Fruit fly (Drosophila melanogaster) whole organism, embryonic: ENCODE results near the gene CG32298.
A peak's percentile ranks its signal among the peaks of the same experiment; 100 is the strongest.

ENCODE experiments used
- Awh ChIP-seq: fragments of 200-800 bp; sonication (Bioruptor generic); IDR thresholded peaks from 2 replicates; pipeline ENCODE4, ENCODE4 v1.3.6; 2022; ENCODE audit warnings: missing biosample characterization, missing genetic modification characterization
- Blimp-1 ChIP-seq: fragments of 200-800 bp; sonication (Bioruptor generic); optimal IDR thresholded peaks from 3 replicates; lab custom pipeline; 2018; ENCODE audit warnings: missing biosample characterization, missing genetic modification characterization, mild to moderate bottlenecking, moderate library complexity, missing genetic modification reagents
- CG11504 ChIP-seq: fragments of 200-800 bp; sonication (Bioruptor generic); optimal IDR thresholded peaks from 3 replicates; lab custom pipeline; 2019; ENCODE audit warnings: missing biosample characterization, mild to moderate bottlenecking, missing genetic modification characterization, moderate library complexity
- CG11723 ChIP-seq: fragments of 200-800 bp; sonication (Bioruptor generic); optimal IDR thresholded peaks from 2 replicates; lab custom pipeline; 2017; ENCODE audit warnings: missing biosample characterization, mild to moderate bottlenecking, missing genetic modification characterization
- CG12219 ChIP-seq: fragments of 200-800 bp; sonication (Bioruptor generic); optimal IDR thresholded peaks from 3 replicates; lab custom pipeline; 2018; ENCODE audit warnings: missing biosample characterization, mild to moderate bottlenecking, missing genetic modification characterization
- CG13296 ChIP-seq: fragments of 200-800 bp; sonication (Bioruptor generic); optimal IDR thresholded peaks from 3 replicates; lab custom pipeline; 2018; ENCODE audit warnings: missing biosample characterization, mild to moderate bottlenecking, missing genetic modification characterization
- CG14050 ChIP-seq: fragments of 200-800 bp; sonication (Bioruptor generic); IDR thresholded peaks from 3 replicates; pipeline ENCODE4 v1.3.6; 2022; ENCODE audit warnings: missing biosample characterization, missing genetic modification characterization
- CG14667 ChIP-seq: fragments of 200-800 bp; sonication (Bioruptor generic); IDR thresholded peaks from 2 replicates; pipeline ENCODE4 v1.3.6; 2022; ENCODE audit warnings: missing biosample characterization, missing genetic modification characterization
- CG17186 ChIP-seq: fragments of 200-800 bp; sonication (Bioruptor generic); optimal IDR thresholded peaks from 3 replicates; lab custom pipeline; 2017; ENCODE audit warnings: missing biosample characterization, missing genetic modification reagents, missing genetic modification characterization
- CG17361 ChIP-seq: fragments of 200-800 bp; sonication (Bioruptor generic); IDR thresholded peaks from 3 replicates; pipeline ENCODE4 v1.3.6; 2022; ENCODE audit warnings: missing biosample characterization, missing genetic modification characterization
- CG17385 ChIP-seq: fragments of 200-800 bp; sonication (Bioruptor generic); optimal IDR thresholded peaks from 3 replicates; lab custom pipeline; 2018; ENCODE audit warnings: missing biosample characterization, mild to moderate bottlenecking, missing genetic modification characterization
- CG18011 ChIP-seq: fragments of 200-800 bp; sonication (Bioruptor generic); optimal IDR thresholded peaks from 2 replicates; lab custom pipeline; 2017; ENCODE audit warnings: missing biosample characterization, missing genetic modification characterization, mild to moderate bottlenecking, moderate library complexity, missing genotype
- CG2199 ChIP-seq: fragments of 200-800 bp; sonication (Bioruptor generic); IDR thresholded peaks from 3 replicates; pipeline ENCODE4 v1.3.6; 2022; ENCODE audit warnings: missing biosample characterization, missing genetic modification characterization
- CG2875 ChIP-seq: fragments of 200-800 bp; sonication (Bioruptor generic); optimal IDR thresholded peaks from 2 replicates; lab custom pipeline; 2017; ENCODE audit warnings: missing biosample characterization, mild to moderate bottlenecking, missing genetic modification characterization, missing genetic modification reagents
- CG30403 ChIP-seq: fragments of 200-800 bp; sonication (Bioruptor generic); optimal IDR thresholded peaks from 3 replicates; lab custom pipeline; 2016; ENCODE audit warnings: missing biosample characterization, missing genetic modification characterization
- CG31224 ChIP-seq: fragments of 200-800 bp; sonication (Bioruptor generic); IDR thresholded peaks from 2 replicates; pipeline ENCODE4 v1.3.6; 2022; ENCODE audit warnings: missing biosample characterization, missing genetic modification characterization
- CG31365 ChIP-seq: fragments of 200-800 bp; sonication (Bioruptor generic); optimal IDR thresholded peaks from 2 replicates; lab custom pipeline; 2018; ENCODE audit warnings: missing biosample characterization, mild to moderate bottlenecking, missing genetic modification characterization
- CG32767 ChIP-seq: fragments of 200-800 bp; sonication (Bioruptor generic); IDR thresholded peaks from 2 replicates; pipeline ENCODE4 v1.3.6; 2022; ENCODE audit warnings: missing biosample characterization, missing genetic modification characterization
- CG4617 ChIP-seq: fragments of 200-800 bp; sonication (Bioruptor generic); optimal IDR thresholded peaks from 3 replicates; lab custom pipeline; 2016; ENCODE audit warnings: missing biosample characterization, missing genetic modification characterization, borderline replicate concordance
- CG6683 ChIP-seq: fragments of 200-800 bp; sonication (Bioruptor generic); optimal IDR thresholded peaks from 2 replicates; lab custom pipeline; 2017; ENCODE audit warnings: missing biosample characterization, mild to moderate bottlenecking, missing genetic modification characterization, missing genetic modification reagents
- CG7839 ChIP-seq: fragments of 200-800 bp; sonication (Bioruptor generic); optimal IDR thresholded peaks from 3 replicates; lab custom pipeline; 2018; ENCODE audit warnings: missing biosample characterization, mild to moderate bottlenecking, missing genetic modification characterization, moderate library complexity
- CG9727 ChIP-seq: fragments of 200-800 bp; sonication (Bioruptor generic); optimal IDR thresholded peaks from 3 replicates; lab custom pipeline; 2017; ENCODE audit warnings: missing biosample characterization, mild to moderate bottlenecking, missing genetic modification characterization
- Eip74EF ChIP-seq, 2 experiments: fragments of 200-800 bp in 1 of 2; fragments of >200 bp in 1 of 2; sonication (Bioruptor generic) in 1 of 2; optimal IDR thresholded peaks; 2 replicates each; lab custom pipeline; 2017 to 2019; ENCODE audit warnings: missing biosample characterization in 2 of 2, missing genetic modification characterization in 2 of 2, mild to moderate bottlenecking in 1 of 2, moderate library complexity in 1 of 2
- H15 ChIP-seq: fragments of 200-800 bp; sonication (Bioruptor generic); IDR thresholded peaks from 3 replicates; pipeline ENCODE4 v1.3.6; 2022; ENCODE audit warnings: missing biosample characterization, missing genetic modification characterization
- HHEX ChIP-seq: fragments of 200-800 bp; sonication (Bioruptor generic); optimal IDR thresholded peaks from 3 replicates; lab custom pipeline; 2017; ENCODE audit warnings: missing biosample characterization, mild to moderate bottlenecking, missing genetic modification characterization, missing genetic modification reagents
- HmgD ChIP-seq: fragments of 200-800 bp; sonication (Bioruptor generic); optimal IDR thresholded peaks from 3 replicates; lab custom pipeline; 2016; ENCODE audit warnings: missing biosample characterization, missing genetic modification characterization
- Lim3 ChIP-seq: fragments of 200-800 bp; sonication (Bioruptor generic); IDR thresholded peaks from 2 replicates; pipeline ENCODE4 v1.3.6; 2022; ENCODE audit warnings: missing biosample characterization, missing genetic modification characterization
- Lpt ChIP-seq: fragments of >200 bp; optimal IDR thresholded peaks from 2 replicates; lab custom pipeline; 2018; ENCODE audit warnings: missing biosample characterization, missing genetic modification characterization
- Mes4 ChIP-seq: fragments of 200-800 bp; sonication (Bioruptor generic); optimal IDR thresholded peaks from 2 replicates; lab custom pipeline; 2016; ENCODE audit warnings: missing biosample characterization, missing genetic modification characterization
- Nf-YC ChIP-seq: fragments of 200-800 bp; optimal IDR thresholded peaks from 3 replicates; lab custom pipeline; 2019; ENCODE audit warnings: missing biosample characterization, mild to moderate bottlenecking, missing genetic modification characterization, moderate library complexity
- Opbp ChIP-seq: fragments of 200-800 bp; sonication (Bioruptor generic); IDR thresholded peaks from 3 replicates; pipeline ENCODE4 v1.3.6; 2022; ENCODE audit warnings: missing biosample characterization, missing genetic modification characterization; ENCODE audit not compliant: partially characterized antibody
- Pdp1 ChIP-seq, 2 experiments: fragments of 200-800 bp; sonication (Bioruptor generic); optimal IDR thresholded peaks; 3 replicates each; lab custom pipeline; 2016; ENCODE audit warnings: missing biosample characterization in 2 of 2, missing genetic modification characterization in 2 of 2, mild to moderate bottlenecking in 1 of 2, moderate library complexity in 1 of 2
- Side ChIP-seq: fragments of 200-800 bp; sonication (Bioruptor generic); optimal IDR thresholded peaks from 2 replicates; lab custom pipeline; 2016; ENCODE audit warnings: missing biosample characterization, missing genetic modification characterization
- abd-A ChIP-seq: fragments of 200-800 bp; sonication (Bioruptor generic); optimal IDR thresholded peaks from 3 replicates; lab custom pipeline; 2019; ENCODE audit warnings: missing biosample characterization, mild to moderate bottlenecking, missing genetic modification characterization, moderate library complexity
- ac ChIP-seq: fragments of 200-800 bp; sonication (Bioruptor generic); optimal IDR thresholded peaks from 3 replicates; lab custom pipeline; 2017; ENCODE audit warnings: missing biosample characterization, mild to moderate bottlenecking, missing genetic modification characterization
- ara ChIP-seq: fragments of 200-800 bp; sonication (Bioruptor generic); IDR thresholded peaks from 2 replicates; pipeline ENCODE4 v1.3.6; 2022; ENCODE audit warnings: missing biosample characterization, missing genetic modification characterization
- bbx ChIP-seq: fragments of 200-800 bp; sonication (Bioruptor generic); IDR thresholded peaks from 2 replicates; pipeline ENCODE4 v1.3.6; 2022; ENCODE audit warnings: missing biosample characterization, missing genetic modification characterization; ENCODE audit not compliant: partially characterized antibody
- chif ChIP-seq, 2 experiments: fragments of 200-800 bp; sonication (Bioruptor generic); optimal IDR thresholded peaks; 3 replicates each; lab custom pipeline; 2016; ENCODE audit warnings: missing biosample characterization in 2 of 2, missing genetic modification characterization in 2 of 2
- jing ChIP-seq: fragments of 200-800 bp; sonication (Bioruptor generic); optimal IDR thresholded peaks from 2 replicates; lab custom pipeline; 2018; ENCODE audit warnings: missing biosample characterization, mild to moderate bottlenecking, missing genetic modification characterization
- kni ChIP-seq: fragments of 200-800 bp; sonication (Bioruptor generic); optimal IDR thresholded peaks from 3 replicates; lab custom pipeline; 2017; ENCODE audit warnings: mild to moderate bottlenecking, missing biosample characterization, missing genetic modification reagents, missing genetic modification characterization
- nmo ChIP-seq: fragments of 200-800 bp; sonication (Bioruptor generic); optimal IDR thresholded peaks from 2 replicates; lab custom pipeline; 2018; ENCODE audit warnings: missing biosample characterization, mild to moderate bottlenecking, missing genetic modification characterization, moderate library complexity
- oc ChIP-seq: fragments of 200-800 bp; sonication (Bioruptor generic); optimal IDR thresholded peaks from 2 replicates; lab custom pipeline; 2018; ENCODE audit warnings: missing biosample characterization, mild to moderate bottlenecking, missing genetic modification characterization, moderate library complexity
- pita ChIP-seq: fragments of 200-800 bp; sonication (Bioruptor generic); optimal IDR thresholded peaks from 2 replicates; lab custom pipeline; 2017; ENCODE audit warnings: missing biosample characterization, mild to moderate bottlenecking, missing genetic modification characterization
- row ChIP-seq: fragments of 200-800 bp; sonication (Bioruptor generic); IDR thresholded peaks from 3 replicates; pipeline ENCODE4 v1.3.6; 2022; ENCODE audit warnings: missing biosample characterization, missing genetic modification characterization
- sens-2 ChIP-seq: fragments of 200-800 bp; sonication (Bioruptor generic); IDR thresholded peaks from 2 replicates; pipeline ENCODE4 v1.3.6; 2022; ENCODE audit warnings: missing biosample characterization, missing genetic modification characterization
- trh ChIP-seq: fragments of 200-800 bp; sonication (Bioruptor generic); optimal IDR thresholded peaks from 2 replicates; lab custom pipeline; 2016; ENCODE audit warnings: missing biosample characterization, missing genetic modification characterization
- vvl ChIP-seq: fragments of 200-800 bp; sonication (Bioruptor generic); IDR thresholded peaks from 2 replicates; pipeline ENCODE4 v1.3.6; 2022; ENCODE audit warnings: missing biosample characterization, missing genetic modification characterization
- z ChIP-seq: fragments of 200-800 bp; sonication (Bioruptor generic); IDR thresholded peaks from 3 replicates; pipeline ENCODE4 v1.3.6; 2022; ENCODE audit warnings: missing biosample characterization, missing genetic modification characterization
- zf30C ChIP-seq: fragments of 200-800 bp; sonication (Bioruptor generic); optimal IDR thresholded peaks from 3 replicates; lab custom pipeline; 2018; ENCODE audit warnings: missing biosample characterization, mild to moderate bottlenecking, missing genetic modification characterization

The CG32298 gene

DNA sequence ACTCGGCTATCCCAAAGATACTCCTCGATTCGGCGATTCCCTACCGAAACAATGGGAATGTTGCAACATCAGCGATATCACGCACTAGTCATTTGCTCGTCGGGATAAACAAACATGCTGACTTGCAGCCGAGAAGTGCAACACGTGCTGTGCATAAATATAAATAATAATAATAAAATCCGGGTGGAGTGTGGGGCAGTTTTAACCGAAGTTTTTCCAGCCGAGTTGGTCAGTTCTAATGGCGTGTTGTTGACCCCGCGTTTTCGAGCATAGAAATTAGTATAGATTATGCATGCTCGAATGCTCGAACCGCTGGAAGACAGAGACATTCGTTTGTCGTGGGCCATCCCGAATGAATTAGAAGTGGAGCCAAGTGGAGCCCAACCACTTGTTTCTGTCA lies 7.8 kb upstream of the CG32298 start:
- TF ChIP-seq CG7839 (tag; lab: Kevin White, UChicago) (no peak), vvl (peak; percentile 64; the same call in 1 of the 2 replicates), CG31224 (GFP tag; lab: Robert Waterston, UW) (no peak), Mes4 (GFP tag; lab: Kevin White, UChicago) (no peak), abd-A (tag; lab: Kevin White, UChicago) (peak; percentile 7), H15 (0 out of 3 replicates have a peak, but pooled peaks have one; percentile 40), CG9727 (GFP tag; lab: Kevin White, UChicago) (no peak), kni (GFP tag; lab: Kevin White, UChicago) (peak; percentile 65), Eip74EF (GFP tag; optimal IDR thresholded peaks at IDR 0.05; lab: Kevin White, UChicago) (peak in 1 of 2 experiments; percentile 37), CG2199 (GFP tag; lab: Robert Waterston, UW) (0 out of 3 replicates have a peak, but pooled peaks have one; percentile 42), chif (GFP tag; optimal IDR thresholded peaks at IDR 0.05; lab: Kevin White, UChicago) (no peak)

dm6 chr3L:2397571-2398187 lies 6.9 kb upstream of the CG32298 start:
- TF ChIP-seq trh (GFP tag; lab: Kevin White, UChicago): no peak
- no peak for TF ChIP-seq Lpt (GFP tag; lab: Kevin White, UChicago)
- TF ChIP-seq CG30403 (GFP tag; lab: Kevin White, UChicago): no peak
- TF ChIP-seq Lim3 (GFP tag; lab: Robert Waterston, UW): no peak
- peak; percentile 97 for TF ChIP-seq Blimp-1 (GFP tag; lab: Kevin White, UChicago)
- peak in 1 of 2 experiments; percentile 14 for TF ChIP-seq Pdp1 (GFP tag; optimal IDR thresholded peaks at IDR 0.05; lab: Kevin White, UChicago)
- TF ChIP-seq bbx (GFP tag; lab: Robert Waterston, UW): no peak
- TF ChIP-seq CG17385 (GFP tag; lab: Kevin White, UChicago): no peak
- no peak for TF ChIP-seq CG13296 (GFP tag; lab: Kevin White, UChicago)
- no peak for TF ChIP-seq zf30C (GFP tag; lab: Kevin White, UChicago)
- TF ChIP-seq CG18011 (GFP tag; lab: Kevin White, UChicago): no peak
- TF ChIP-seq Awh (GFP tag; lab: Robert Waterston, UW): peak; percentile 73
- peak; percentile 34 for TF ChIP-seq oc (tag; lab: Kevin White, UChicago)
- TF ChIP-seq CG6683 (GFP tag; lab: Kevin White, UChicago): no peak
- no peak for TF ChIP-seq z
- no peak for TF ChIP-seq CG4617 (GFP tag; lab: Kevin White, UChicago)
- no peak for TF ChIP-seq pita
- no peak for TF ChIP-seq CG14667 (GFP tag; lab: Robert Waterston, UW)
- no peak for TF ChIP-seq HHEX (GFP tag; lab: Kevin White, UChicago)
- TF ChIP-seq jing: no peak
- no peak for TF ChIP-seq CG11723
- TF ChIP-seq CG14050 (GFP tag; lab: Robert Waterston, UW): no peak
- no peak for TF ChIP-seq CG17361 (GFP tag; lab: Robert Waterston, UW)
- TF ChIP-seq CG32767: no peak
- no peak for TF ChIP-seq CG17186 (GFP tag; lab: Kevin White, UChicago)
- no peak for TF ChIP-seq HmgD (GFP tag; lab: Kevin White, UChicago)
- no peak for TF ChIP-seq sens-2 (GFP tag; lab: Robert Waterston, UW)
- no peak for TF ChIP-seq CG12219 (GFP tag; lab: Kevin White, UChicago)
- TF ChIP-seq CG2875 (GFP tag; lab: Kevin White, UChicago): no peak
- TF ChIP-seq CG11504 (tag; lab: Kevin White, UChicago): no peak
- TF ChIP-seq ac: no peak
- no peak for TF ChIP-seq ara (GFP tag; lab: Robert Waterston, UW)
- TF ChIP-seq Side (GFP tag; lab: Kevin White, UChicago): no peak
- TF ChIP-seq Nf-YC (tag; lab: Kevin White, UChicago): no peak
- TF ChIP-seq CG31365 (tag; lab: Kevin White, UChicago): no peak
- no peak for TF ChIP-seq nmo (GFP tag; lab: Kevin White, UChicago)
- TF ChIP-seq Opbp (GFP tag; lab: Robert Waterston, UW): no peak
- TF ChIP-seq row (GFP tag; lab: Robert Waterston, UW): no peak
